Fruit fly (Drosophila melanogaster) whole organism, embryonic: Measurements from ENCODE around the gene Mgat4a.

Experiments used
- Aef1 ChIP-seq: fragments of 200-800 bp; sonication (Bioruptor generic); IDR thresholded peaks from 3 replicates; pipeline ENCODE4 v1.3.6; 2022; ENCODE audit warnings: missing biosample characterization, missing genetic modification characterization
- Atf-2 ChIP-seq: fragments of 200-800 bp; sonication (Bioruptor generic); optimal IDR thresholded peaks from 2 replicates; lab custom pipeline; 2016; ENCODE audit warnings: missing biosample characterization, missing genetic modification characterization
- Bdp1 ChIP-seq: fragments of 200-800 bp; sonication (Bioruptor generic); optimal IDR thresholded peaks from 3 replicates; lab custom pipeline; 2016; ENCODE audit warnings: missing biosample characterization, missing genetic modification characterization
- C15 ChIP-seq: fragments of 200-800 bp; sonication (Bioruptor generic); IDR thresholded peaks from 3 replicates; pipeline ENCODE4 v1.3.6; 2022; ENCODE audit warnings: missing biosample characterization, missing genetic modification characterization
- CG10959 ChIP-seq: fragments of 200-800 bp; sonication (Bioruptor generic); IDR thresholded peaks from 2 replicates; pipeline ENCODE4 v1.3.6; 2022; ENCODE audit warnings: missing biosample characterization, missing genetic modification characterization
- CG11093 ChIP-seq: fragments of 200-800 bp; sonication (Bioruptor generic); IDR thresholded peaks from 3 replicates; pipeline ENCODE4 v1.3.6; 2022; ENCODE audit warnings: missing biosample characterization, missing genetic modification characterization
- CG15514 ChIP-seq: fragments of 200-800 bp; sonication (Bioruptor generic); optimal IDR thresholded peaks from 3 replicates; lab custom pipeline; 2017; ENCODE audit warnings: missing biosample characterization, missing genetic modification characterization, mild to moderate bottlenecking, moderate library complexity, missing genetic modification reagents
- CG15601 ChIP-seq: fragments of 200-800 bp; sonication (Bioruptor generic); optimal IDR thresholded peaks from 3 replicates; lab custom pipeline; 2019; ENCODE audit warnings: missing biosample characterization, mild to moderate bottlenecking, missing genetic modification characterization, moderate library complexity
- CG17612 ChIP-seq: fragments of 200-800 bp; sonication (Bioruptor generic); IDR thresholded peaks from 2 replicates; pipeline ENCODE4 v1.3.6; 2022; ENCODE audit warnings: missing biosample characterization, missing genetic modification characterization
- CG17829 ChIP-seq: fragments of 200-800 bp; optimal IDR thresholded peaks from 2 replicates; lab custom pipeline; 2019; ENCODE audit warnings: missing biosample characterization, mild to moderate bottlenecking, missing genetic modification characterization, moderate library complexity
- CG31441 ChIP-seq: fragments of 200-800 bp; sonication (Bioruptor generic); IDR thresholded peaks from 2 replicates; pipeline ENCODE4 v1.3.6; 2022; ENCODE audit warnings: missing biosample characterization, missing genetic modification characterization
- CG33557 ChIP-seq: fragments of 200-800 bp; sonication (Bioruptor generic); optimal IDR thresholded peaks from 2 replicates; lab custom pipeline; 2019; ENCODE audit warnings: missing biosample characterization, mild to moderate bottlenecking, missing genetic modification characterization, moderate library complexity
- CG34376 ChIP-seq: fragments of 200-800 bp; sonication (Bioruptor generic); optimal IDR thresholded peaks from 2 replicates; lab custom pipeline; 2018; ENCODE audit warnings: missing biosample characterization, mild to moderate bottlenecking, missing genetic modification characterization
- CG4404 ChIP-seq: fragments of 200-800 bp; sonication (Bioruptor generic); IDR thresholded peaks from 2 replicates; pipeline ENCODE4 v1.3.6; 2022; ENCODE audit warnings: missing biosample characterization, missing genetic modification characterization
- CG6654 ChIP-seq: fragments of 200-800 bp; sonication (Bioruptor generic); optimal IDR thresholded peaks from 2 replicates; lab custom pipeline; 2017; ENCODE audit warnings: missing biosample characterization, mild to moderate bottlenecking, missing genetic modification characterization
- CG7556 ChIP-seq: fragments of 200-800 bp; sonication (Bioruptor generic); optimal IDR thresholded peaks from 2 replicates; lab custom pipeline; 2017; ENCODE audit warnings: missing biosample characterization, mild to moderate bottlenecking, missing genetic modification characterization
- CG8359 ChIP-seq: fragments of 200-800 bp; sonication (Bioruptor generic); optimal IDR thresholded peaks from 2 replicates; lab custom pipeline; 2017; ENCODE audit warnings: missing biosample characterization, mild to moderate bottlenecking, missing genetic modification characterization, borderline replicate concordance
- CG9876 ChIP-seq: fragments of 200-800 bp; sonication (Bioruptor generic); optimal IDR thresholded peaks from 2 replicates; lab custom pipeline; 2016; ENCODE audit warnings: missing biosample characterization, missing genetic modification characterization
- D19B ChIP-seq: fragments of 200-800 bp; sonication (Bioruptor generic); optimal IDR thresholded peaks from 2 replicates; lab custom pipeline; 2017; ENCODE audit warnings: missing biosample characterization, mild to moderate bottlenecking, missing genetic modification characterization
- Dad ChIP-seq: fragments of 200-800 bp; sonication (Bioruptor generic); optimal IDR thresholded peaks from 3 replicates; lab custom pipeline; 2016; ENCODE audit warnings: missing biosample characterization, missing genetic modification characterization
- Elba2 ChIP-seq: fragments of 200-800 bp; sonication (Bioruptor generic); optimal IDR thresholded peaks from 3 replicates; lab custom pipeline; 2016; ENCODE audit warnings: missing biosample characterization, missing genetic modification characterization
- Ets97D ChIP-seq: fragments of 200-800 bp; sonication (Bioruptor generic); optimal IDR thresholded peaks from 3 replicates; lab custom pipeline; 2016; ENCODE audit warnings: missing biosample characterization, missing genetic modification characterization
- Fer2 ChIP-seq: fragments of 200-800 bp; sonication (Bioruptor generic); optimal IDR thresholded peaks from 2 replicates; lab custom pipeline; 2018; ENCODE audit warnings: missing biosample characterization, mild to moderate bottlenecking, missing genetic modification characterization, moderate library complexity
- Hey ChIP-seq: fragments of 200-800 bp; sonication (Bioruptor generic); optimal IDR thresholded peaks from 3 replicates; lab custom pipeline; 2018; ENCODE audit warnings: missing biosample characterization, mild to moderate bottlenecking, missing genetic modification characterization
- Hmr ChIP-seq: fragments of 200-800 bp; sonication (Bioruptor generic); optimal IDR thresholded peaks from 3 replicates; lab custom pipeline; 2017; ENCODE audit warnings: mild to moderate bottlenecking, missing biosample characterization, missing genetic modification reagents, missing genetic modification characterization
- Hr3 ChIP-seq: fragments of 200-800 bp; sonication (Bioruptor generic); optimal IDR thresholded peaks from 3 replicates; lab custom pipeline; 2016; ENCODE audit warnings: missing biosample characterization, missing genetic modification characterization
- Lhr ChIP-seq: fragments of 200-800 bp; sonication (Bioruptor generic); optimal IDR thresholded peaks from 3 replicates; lab custom pipeline; 2017; ENCODE audit warnings: mild to moderate bottlenecking, missing biosample characterization, missing genetic modification reagents, missing genetic modification characterization
- MBD-R2 ChIP-seq: fragments of 200-800 bp; sonication (Bioruptor generic); IDR thresholded peaks from 2 replicates; pipeline ENCODE4 v1.3.6; 2022; ENCODE audit warnings: missing biosample characterization, missing genetic modification characterization
- Mes4 ChIP-seq: fragments of 200-800 bp; sonication (Bioruptor generic); optimal IDR thresholded peaks from 2 replicates; lab custom pipeline; 2016; ENCODE audit warnings: missing biosample characterization, missing genetic modification characterization
- NK7.1 ChIP-seq: fragments of 200-800 bp; sonication (Bioruptor generic); optimal IDR thresholded peaks from 3 replicates; lab custom pipeline; 2016; ENCODE audit warnings: missing biosample characterization, missing genetic modification characterization
- Rfx ChIP-seq: fragments of 200-800 bp; sonication (Bioruptor generic); IDR thresholded peaks from 2 replicates; pipeline ENCODE4 v1.3.6; 2022; ENCODE audit warnings: missing biosample characterization, missing genetic modification characterization
- Sin3A ChIP-seq: fragments of >200 bp; optimal IDR thresholded peaks from 2 replicates; lab custom pipeline; 2018
- Spps ChIP-seq: fragments of 200-800 bp; sonication (Bioruptor generic); optimal IDR thresholded peaks from 2 replicates; lab custom pipeline; 2018; ENCODE audit warnings: missing biosample characterization, mild to moderate bottlenecking, missing genetic modification characterization
- ash1 ChIP-seq: fragments of 200-800 bp; sonication (Bioruptor generic); optimal IDR thresholded peaks from 2 replicates; lab custom pipeline; 2018; ENCODE audit warnings: missing biosample characterization, mild to moderate bottlenecking, missing genetic modification characterization
- bcd ChIP-seq: fragments of 200-800 bp; sonication (Bioruptor generic); optimal IDR thresholded peaks from 2 replicates; lab custom pipeline; 2017; ENCODE audit warnings: missing biosample characterization, mild to moderate bottlenecking, missing genetic modification characterization
- cg ChIP-seq: fragments of 200-800 bp; sonication (Bioruptor generic); optimal IDR thresholded peaks from 3 replicates; lab custom pipeline; 2019; ENCODE audit warnings: missing biosample characterization, mild to moderate bottlenecking, missing genetic modification characterization, moderate library complexity
- crol ChIP-seq: fragments of 200-800 bp; sonication (Bioruptor generic); IDR thresholded peaks from 2 replicates; pipeline ENCODE4 v1.3.6; 2022; ENCODE audit warnings: missing biosample characterization, missing genetic modification characterization
- disco-r ChIP-seq: fragments of 200-800 bp; sonication (Bioruptor generic); optimal IDR thresholded peaks from 2 replicates; lab custom pipeline; 2016; ENCODE audit warnings: missing biosample characterization, missing genetic modification characterization
- en ChIP-seq: fragments of 200-800 bp; sonication (Bioruptor generic); optimal IDR thresholded peaks from 2 replicates; lab custom pipeline; 2016; ENCODE audit warnings: missing biosample characterization, missing genetic modification characterization
- esg ChIP-seq: fragments of 200-800 bp; sonication (Bioruptor generic); conservative IDR thresholded peaks from 2 replicates; pipeline ENCODE4 v1.3.6; 2022; ENCODE audit warnings: missing biosample characterization, missing genetic modification characterization
- h ChIP-seq: fragments of >200 bp; optimal IDR thresholded peaks from 2 replicates; lab custom pipeline; 2017
- kni ChIP-seq: fragments of 200-800 bp; sonication (Bioruptor generic); optimal IDR thresholded peaks from 3 replicates; lab custom pipeline; 2017; ENCODE audit warnings: mild to moderate bottlenecking, missing biosample characterization, missing genetic modification reagents, missing genetic modification characterization
- luna ChIP-seq: fragments of 200-800 bp; sonication (Bioruptor generic); optimal IDR thresholded peaks from 2 replicates; lab custom pipeline; 2016; ENCODE audit warnings: missing biosample characterization, missing genetic modification characterization
- pb ChIP-seq: fragments of 200-800 bp; sonication (Bioruptor generic); optimal IDR thresholded peaks from 3 replicates; lab custom pipeline; 2016; ENCODE audit warnings: missing biosample characterization, missing genetic modification characterization
- ranshi ChIP-seq: fragments of 200-800 bp; sonication (Bioruptor generic); IDR thresholded peaks from 2 replicates; pipeline ENCODE4 v1.3.6; 2022; ENCODE audit warnings: missing biosample characterization, missing genetic modification characterization
- ro ChIP-seq: fragments of 200-800 bp; sonication (Bioruptor generic); IDR thresholded peaks from 2 replicates; pipeline ENCODE4 v1.3.6; 2022; ENCODE audit warnings: missing biosample characterization, missing genetic modification characterization
- tap ChIP-seq: fragments of 200-800 bp; optimal IDR thresholded peaks from 3 replicates; lab custom pipeline; 2019; ENCODE audit warnings: missing biosample characterization, mild to moderate bottlenecking, missing genetic modification characterization, moderate library complexity
- trem ChIP-seq: fragments of 200-800 bp; optimal IDR thresholded peaks from 3 replicates; lab custom pipeline; 2019; ENCODE audit warnings: missing biosample characterization, mild to moderate bottlenecking, missing genetic modification characterization, moderate library complexity
- trh ChIP-seq: fragments of 200-800 bp; sonication (Bioruptor generic); optimal IDR thresholded peaks from 2 replicates; lab custom pipeline; 2016; ENCODE audit warnings: missing biosample characterization, missing genetic modification characterization
- unc-4 ChIP-seq: fragments of 200-800 bp; sonication (Bioruptor generic); IDR thresholded peaks from 2 replicates; pipeline ENCODE4 v1.3.6; 2022; ENCODE audit warnings: missing biosample characterization, missing genetic modification characterization; ENCODE audit not compliant: partially characterized antibody
- yki ChIP-seq: fragments of >200 bp; optimal IDR thresholded peaks from 3 replicates; lab custom pipeline; 2018
- zen ChIP-seq: fragments of 200-800 bp; sonication (Bioruptor generic); optimal IDR thresholded peaks from 3 replicates; lab custom pipeline; 2018; ENCODE audit warnings: missing biosample characterization, mild to moderate bottlenecking, missing genetic modification characterization, moderate library complexity
- zfh2 ChIP-seq: fragments of 200-800 bp; sonication (Bioruptor generic); optimal IDR thresholded peaks from 2 replicates; lab custom pipeline; 2016; ENCODE audit warnings: missing biosample characterization, missing genetic modification characterization

The Mgat4a gene

dm6 chr3L:14804724-14805221 lies 42.9 kb downstream of the Mgat4a start, which contains the start of gene CG17839:
Gene CG17839 (plus strand): TSS chr3L:14805136.
- TF ChIP-seq NK7.1 (GFP tag; lab: Kevin White, UChicago) (no peak), ash1 (GFP tag; lab: Kevin White, UChicago) (no peak), trh (GFP tag; lab: Kevin White, UChicago) (no peak), Bdp1 (GFP tag; lab: Kevin White, UChicago) (no peak), bcd (peak; percentile 33), crol (GFP tag; lab: Robert Waterston, UW) (peak; percentile 92), Mes4 (GFP tag; lab: Kevin White, UChicago) (no peak), CG6654 (GFP tag; lab: Kevin White, UChicago) (no peak), Elba2 (GFP tag; lab: Kevin White, UChicago) (no peak), disco-r (GFP tag; lab: Kevin White, UChicago) (no peak), kni (GFP tag; lab: Kevin White, UChicago) (no peak), Dad (no peak), CG34376 (peak; percentile 71), yki (no peak), CG10959 (GFP tag; lab: Robert Waterston, UW) (no peak), MBD-R2 (GFP tag; lab: Robert Waterston, UW) (no peak), Hey (no peak), Sin3A (no peak), CG17829 (tag; lab: Kevin White, UChicago) (no peak), Aef1 (GFP tag; lab: Robert Waterston, UW) (no peak), C15 (no peak), Atf-2 (GFP tag; lab: Kevin White, UChicago) (no peak), Rfx (GFP tag; lab: Robert Waterston, UW) (peak; percentile 40; the same call in 1 of the 2 replicates), D19B (GFP tag; lab: Kevin White, UChicago) (no peak), ranshi (GFP tag; lab: Robert Waterston, UW) (no peak), Hmr (GFP tag; lab: Kevin White, UChicago) (peak; percentile 68), Fer2 (no peak), Hr3 (GFP tag; lab: Kevin White, UChicago) (no peak), CG15514 (peak; percentile 43), unc-4 (GFP tag; lab: Robert Waterston, UW) (0 out of 2 replicates have a peak, but pooled peaks have one; percentile 40), CG11093 (no peak), en (GFP tag; lab: Kevin White, UChicago) (no peak), CG31441 (GFP tag; lab: Robert Waterston, UW) (no peak), CG4404 (no peak), CG9876 (GFP tag; lab: Kevin White, UChicago) (no peak), zen (tag; lab: Kevin White, UChicago) (no peak), cg (GFP tag; lab: Kevin White, UChicago) (no peak), luna (no peak), Lhr (no peak), h (lab: Kevin White, UChicago) (no peak), zfh2 (no peak), CG8359 (GFP tag; lab: Kevin White, UChicago) (no peak), pb (no peak), ro (no peak), Ets97D (GFP tag; lab: Kevin White, UChicago) (no peak), CG33557 (GFP tag; lab: Kevin White, UChicago) (no peak), trem (tag; lab: Kevin White, UChicago) (no peak), tap (tag; lab: Kevin White, UChicago) (no peak), esg (GFP tag; lab: Robert Waterston, UW) (no peak), CG7556 (GFP tag; lab: Kevin White, UChicago) (no peak), CG17612 (no peak), Spps (tag; lab: Kevin White, UChicago) (no peak), CG15601 (tag; lab: Kevin White, UChicago) (no peak)
